Worm (Caenorhabditis elegans) whole organism, L1 larva: ENCODE results near the gene ndua-8.

Source experiments
- ceh-82 ChIP-seq, 3 experiments: fragments of 150-350 bp in 1 of 3; sonication (generic microtip) in 2 of 3; optimal IDR thresholded peaks; 2 replicates each; lab custom pipeline; 2014 to 2017; ENCODE audit warnings: missing biosample characterization in 3 of 3, missing genetic modification characterization in 3 of 3
- dpl-1 ChIP-seq, 3 experiments: fragments of 150-350 bp in 2 of 3; sonication (generic microtip) in 1 of 3; optimal IDR thresholded peaks; 2 replicates each; lab custom pipeline; 2014 to 2017; ENCODE audit warnings: missing biosample characterization in 3 of 3, missing genetic modification characterization in 3 of 3, missing genetic modification reagents in 3 of 3
- egl-27 ChIP-seq, 2 experiments: fragments of 150-350 bp in 1 of 2; sonication (generic microtip); optimal IDR thresholded peaks; 3 replicates each; lab custom pipeline; 2017 to 2018; ENCODE audit warnings: missing biosample characterization in 2 of 2, missing genetic modification characterization in 2 of 2, missing genetic modification reagents in 2 of 2
- elt-2 ChIP-seq: sonication (generic microtip); optimal IDR thresholded peaks from 2 replicates; lab custom pipeline; 2016; ENCODE audit warnings: missing genetic modification characterization, mild to moderate bottlenecking, inconsistent platforms, missing compliant biosample characterization, missing genetic modification reagents
- elt-3 ChIP-seq, 6 experiments: fragments of 150-350 bp in 1 of 6; sonication (generic microtip); optimal IDR thresholded peaks; 2 replicates each; lab custom pipeline; 2017 to 2018; ENCODE audit warnings: missing biosample characterization in 6 of 6, missing genetic modification characterization in 6 of 6, inconsistent platforms in 1 of 6
- nhr-77 ChIP-seq: fragments of 150-350 bp; optimal IDR thresholded peaks from 2 replicates; lab custom pipeline; 2014; ENCODE audit warnings: missing biosample characterization, missing genetic modification characterization
- skn-1 ChIP-seq: fragments of 150-350 bp; optimal IDR thresholded peaks from 2 replicates; lab custom pipeline; 2014; ENCODE audit warnings: missing biosample characterization, missing genetic modification characterization
- tlp-1 ChIP-seq: fragments of 150-350 bp; optimal IDR thresholded peaks from 2 replicates; lab custom pipeline; 2014; ENCODE audit warnings: missing biosample characterization, missing genetic modification characterization
- zag-1 ChIP-seq: fragments of 150-350 bp; optimal IDR thresholded peaks from 2 replicates; lab custom pipeline; 2014; ENCODE audit warnings: missing biosample characterization, missing genetic modification characterization

DNA sequence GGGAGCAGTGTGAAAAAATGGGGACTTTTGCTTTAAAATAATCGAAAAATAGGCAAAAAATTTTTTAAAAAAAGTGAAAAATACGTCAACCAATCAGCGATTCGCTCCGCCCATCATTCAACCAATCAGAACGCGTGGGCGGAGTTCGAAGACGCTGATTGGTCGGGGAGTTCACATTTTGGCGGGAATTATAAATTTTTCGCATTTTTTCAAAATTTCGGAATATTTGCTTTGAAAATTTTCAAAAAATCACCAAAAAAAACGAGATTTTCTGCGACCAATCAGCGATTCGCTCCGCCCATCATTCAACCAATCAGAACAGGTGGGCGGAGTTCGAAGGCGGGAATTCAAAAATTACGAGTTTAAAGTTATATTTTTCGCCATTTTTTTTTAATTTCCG, 43.6 kb downstream of the ndua-8 start:
- TF ChIP-seq elt-3 (tag; optimal IDR thresholded peaks at IDR 0.05; lab: Kevin White, UChicago) (no peak), dpl-1 (GFP tag; optimal IDR thresholded peaks at IDR 0.05; lab: Kevin White, UChicago) (no peak), tlp-1 (tag; lab: Kevin White, UChicago) (no peak), elt-2 (no peak), skn-1 (tag; lab: Kevin White, UChicago) (no peak), egl-27 (tag; optimal IDR thresholded peaks at IDR 0.05; lab: Kevin White, UChicago) (no peak), nhr-77 (no peak), ceh-82 (tag; optimal IDR thresholded peaks at IDR 0.05; lab: Kevin White, UChicago) (no peak), zag-1 (tag; lab: Kevin White, UChicago) (no peak)
